Fruit fly (Drosophila melanogaster): ENCODE data around the gene CG43133.

CG43133 gene

DNA sequence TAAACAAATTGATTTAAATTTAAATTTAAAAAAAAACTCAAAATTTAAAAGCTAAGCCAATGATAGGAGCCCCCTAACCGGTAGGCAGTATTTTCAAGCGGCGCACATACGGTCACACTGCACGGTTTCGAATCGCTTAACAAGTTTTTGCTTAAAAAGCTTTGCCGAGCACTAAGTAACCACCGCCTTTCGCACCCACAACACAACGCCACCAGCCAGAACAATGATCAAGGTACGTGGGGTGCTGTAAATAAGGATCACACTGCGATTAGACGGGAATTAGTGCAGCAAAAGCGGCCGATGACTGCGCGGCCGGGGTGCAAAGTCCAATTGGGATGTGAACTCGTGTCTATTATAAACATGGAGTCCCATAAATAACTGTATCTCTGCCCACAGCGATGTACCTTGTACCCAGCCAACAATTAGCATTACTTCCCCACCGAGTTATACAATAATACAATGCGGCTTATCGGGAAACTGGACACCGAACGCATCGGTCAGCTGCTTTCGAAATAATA, 38.8 kb downstream of the CG43133 start, which contains the start of gene scu (continued):
- 0 out of 2 replicates have a peak, but pooled peaks have one; percentile 13 for TF ChIP-seq unc-4 (GFP tag; IDR thresholded peaks at IDR 0.05; ENCODE audit: partially characterized antibody)
- TF ChIP-seq dysf (GFP tag; IDR thresholded peaks at IDR 0.05), result no peak
- TF ChIP-seq sens-2 (GFP tag; IDR thresholded peaks at IDR 0.05), result no peak
- peak; percentile 40 for TF ChIP-seq CG9797 (GFP tag; optimal IDR thresholded peaks at IDR 0.05)
- TF ChIP-seq dan (GFP tag; IDR thresholded peaks at IDR 0.05), result no peak
- no peak for TF ChIP-seq CG30020 (tag; optimal IDR thresholded peaks at IDR 0.05)
- TF ChIP-seq sug (tag; optimal IDR thresholded peaks at IDR 0.05), result peak; percentile 12
- no peak for TF ChIP-seq Atf-2 (GFP tag; optimal IDR thresholded peaks at IDR 0.05)
- TF ChIP-seq row (GFP tag; IDR thresholded peaks at IDR 0.05), result peak; percentile 60; the same call in 2 of the 3 replicates
- no peak for TF ChIP-seq CG17612 (GFP tag; IDR thresholded peaks at IDR 0.05)
- no peak for TF ChIP-seq CG3726 (GFP tag; IDR thresholded peaks at IDR 0.05)
- TF ChIP-seq Pdp1 (GFP tag; optimal IDR thresholded peaks at IDR 0.05), result peak in 1 of 2 experiments; percentile 72
- TF ChIP-seq nau (GFP tag; optimal IDR thresholded peaks at IDR 0.05), result no peak
- peak; percentile 20 for TF ChIP-seq CG13296 (GFP tag; optimal IDR thresholded peaks at IDR 0.05)
- TF ChIP-seq tx (GFP tag; optimal IDR thresholded peaks at IDR 0.05), result no peak
- TF ChIP-seq kni (GFP tag; optimal IDR thresholded peaks at IDR 0.05), result no peak
- no peak for TF ChIP-seq CG4820 (GFP tag; optimal IDR thresholded peaks at IDR 0.05)
- TF ChIP-seq MESR4 (GFP tag; optimal IDR thresholded peaks at IDR 0.05), result peak; percentile 60
- TF ChIP-seq nerfin-2 (GFP tag; IDR thresholded peaks at IDR 0.05; ENCODE audit: partially characterized antibody), result no peak
- peak; percentile 0 for TF ChIP-seq CG4617 (GFP tag; optimal IDR thresholded peaks at IDR 0.05; ENCODE audit: borderline replicate concordance)
- no peak for TF ChIP-seq dmrt99B (tag; optimal IDR thresholded peaks at IDR 0.05)
- no peak for TF ChIP-seq CG8290 (GFP tag; optimal IDR thresholded peaks at IDR 0.05)
- peak in 1 of 2 experiments; percentile 61 for TF ChIP-seq CG8290 (tag; optimal IDR thresholded peaks at IDR 0.05)
- TF ChIP-seq btn (GFP tag; optimal IDR thresholded peaks at IDR 0.05), result no peak
- peak; percentile 37 for TF ChIP-seq MBD-R2 (GFP tag; IDR thresholded peaks at IDR 0.05)
- no peak for TF ChIP-seq lab (GFP tag; optimal IDR thresholded peaks at IDR 0.05)
- TF ChIP-seq insv (GFP tag; optimal IDR thresholded peaks at IDR 0.05), result peak in 1 of 2 experiments; percentile 73
- TF ChIP-seq Sin3A (optimal IDR thresholded peaks at IDR 0.05), result peak; percentile 2
- TF ChIP-seq CG10654 (GFP tag; optimal IDR thresholded peaks at IDR 0.05), result no peak
- TF ChIP-seq CG6689 (GFP tag; IDR thresholded peaks at IDR 0.05), result no peak
- TF ChIP-seq hbn (GFP tag; IDR thresholded peaks at IDR 0.05; ENCODE audit: partially characterized antibody), result no peak
- TF ChIP-seq CG14050 (GFP tag; IDR thresholded peaks at IDR 0.05), result no peak
- peak; percentile 74 for TF ChIP-seq Med (GFP tag)
- peak; percentile 50 for TF ChIP-seq mirr (GFP tag; optimal IDR thresholded peaks at IDR 0.05)
- no peak for TF ChIP-seq CG17361 (GFP tag; IDR thresholded peaks at IDR 0.05)

DNA sequence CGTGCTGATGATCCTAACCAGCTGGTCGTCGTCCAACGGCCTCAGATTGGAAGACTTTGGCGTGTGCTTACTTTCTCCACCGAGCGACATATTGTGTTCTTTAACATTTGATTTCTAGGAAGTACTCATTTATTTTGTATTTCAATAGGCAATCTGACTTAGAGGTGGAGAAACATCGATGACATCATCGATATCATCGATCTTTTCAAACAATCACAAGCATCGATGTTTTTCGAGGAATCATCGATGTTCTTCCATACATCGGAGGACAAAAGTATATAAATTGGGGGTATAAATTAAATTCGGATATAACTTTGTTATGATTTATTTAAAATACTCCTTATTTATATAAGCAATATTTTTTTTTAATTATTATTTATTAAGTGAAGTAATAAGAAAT, 39.6 kb downstream of the CG43133 start, which contains the start of gene Swt1:
Gene Swt1, minus strand, starts transcription at position 177 of the 400 bp plus-strand sequence.
- TF ChIP-seq Dref (GFP tag; IDR thresholded peaks at IDR 0.05) (peak; percentile 95), Dll (GFP tag; IDR thresholded peaks at IDR 0.05; ENCODE audit: partially characterized antibody) (peak; percentile 93), gem (tag; optimal IDR thresholded peaks at IDR 0.05) (no peak), sna (GFP tag; IDR thresholded peaks at IDR 0.05; ENCODE audit: partially characterized antibody) (peak; percentile 89), CG11247 (GFP tag; IDR thresholded peaks at IDR 0.05) (no peak), pita (GFP tag; optimal IDR thresholded peaks at IDR 0.05) (no peak), knrl (GFP tag; IDR thresholded peaks at IDR 0.05; ENCODE audit: partially characterized antibody) (peak; percentile 90), CG12236 (GFP tag; optimal IDR thresholded peaks at IDR 0.05) (no peak), Bgb (GFP tag; IDR thresholded peaks at IDR 0.05; ENCODE audit: partially characterized antibody) (peak; percentile 94), CG1832 (GFP tag; optimal IDR thresholded peaks at IDR 0.05) (no peak), BEAF-32 (GFP tag; optimal IDR thresholded peaks at IDR 0.05) (peak; percentile 81), HLH3B (GFP tag; IDR thresholded peaks at IDR 0.05) (no peak), vnd (GFP tag; IDR thresholded peaks at IDR 0.05; ENCODE audit: partially characterized antibody) (peak; percentile 88), Oaz (GFP tag; IDR thresholded peaks at IDR 0.05) (no peak), unc-4 (GFP tag; IDR thresholded peaks at IDR 0.05; ENCODE audit: partially characterized antibody) (peak; percentile 87), tna (GFP tag; IDR thresholded peaks at IDR 0.05; ENCODE audit: partially characterized antibody) (peak; percentile 74), CG12104 (GFP tag; optimal IDR thresholded peaks at IDR 0.05) (no peak), nau (GFP tag; optimal IDR thresholded peaks at IDR 0.05) (no peak)
